Fruit fly (Drosophila melanogaster) whole organism, embryonic: ENCODE data around the gene Tnpo.

Experiments used
- Aef1 ChIP-seq: fragments of 200-800 bp; sonication (Bioruptor generic); IDR thresholded peaks from 3 replicates; pipeline ENCODE4 v1.3.6; 2022; ENCODE audit warnings: missing biosample characterization, missing genetic modification characterization
- CG12219 ChIP-seq: fragments of 200-800 bp; sonication (Bioruptor generic); optimal IDR thresholded peaks from 3 replicates; lab custom pipeline; 2018; ENCODE audit warnings: missing biosample characterization, mild to moderate bottlenecking, missing genetic modification characterization
- CG1233 ChIP-seq: fragments of 200-800 bp; sonication (Bioruptor generic); optimal IDR thresholded peaks from 4 replicates; lab custom pipeline; 2018; ENCODE audit warnings: missing biosample characterization, mild to moderate bottlenecking, missing genetic modification characterization
- CG17328 ChIP-seq: fragments of 200-800 bp; sonication (Bioruptor generic); IDR thresholded peaks from 2 replicates; pipeline ENCODE4 v1.3.6; 2022; ENCODE audit warnings: missing biosample characterization, missing genetic modification characterization
- CG17359 ChIP-seq: fragments of 200-800 bp; sonication (Bioruptor generic); optimal IDR thresholded peaks from 3 replicates; lab custom pipeline; 2018; ENCODE audit warnings: missing biosample characterization, mild to moderate bottlenecking, missing genetic modification characterization, moderate library complexity
- CG17612 ChIP-seq: fragments of 200-800 bp; sonication (Bioruptor generic); IDR thresholded peaks from 2 replicates; pipeline ENCODE4 v1.3.6; 2022; ENCODE audit warnings: missing biosample characterization, missing genetic modification characterization
- CG17802 ChIP-seq: fragments of 200-800 bp; sonication (Bioruptor generic); optimal IDR thresholded peaks from 2 replicates; lab custom pipeline; 2018; ENCODE audit warnings: missing biosample characterization, mild to moderate bottlenecking, missing genetic modification characterization, moderate library complexity
- CG17829 ChIP-seq: fragments of 200-800 bp; optimal IDR thresholded peaks from 2 replicates; lab custom pipeline; 2019; ENCODE audit warnings: missing biosample characterization, mild to moderate bottlenecking, missing genetic modification characterization, moderate library complexity
- CG18262 ChIP-seq: fragments of 200-800 bp; optimal IDR thresholded peaks from 3 replicates; lab custom pipeline; 2019; ENCODE audit warnings: missing biosample characterization, mild to moderate bottlenecking, missing genetic modification characterization, moderate library complexity
- CG18619 ChIP-seq: fragments of 200-800 bp; sonication (Bioruptor generic); optimal IDR thresholded peaks from 3 replicates; lab custom pipeline; 2017; ENCODE audit warnings: missing biosample characterization, mild to moderate bottlenecking, missing genetic modification characterization
- CG2202 ChIP-seq: fragments of 200-800 bp; sonication (Bioruptor generic); optimal IDR thresholded peaks from 2 replicates; lab custom pipeline; 2018; ENCODE audit warnings: missing biosample characterization, mild to moderate bottlenecking, missing genetic modification characterization
- CG2678 ChIP-seq: fragments of 200-800 bp; sonication (Bioruptor generic); optimal IDR thresholded peaks from 3 replicates; lab custom pipeline; 2019; ENCODE audit warnings: missing biosample characterization, mild to moderate bottlenecking, missing genetic modification characterization, moderate library complexity
- CG4820 ChIP-seq: fragments of 200-800 bp; sonication (Bioruptor generic); optimal IDR thresholded peaks from 3 replicates; lab custom pipeline; 2016; ENCODE audit warnings: missing biosample characterization, missing genetic modification characterization
- CG7271 ChIP-seq: fragments of 200-800 bp; sonication (Bioruptor generic); optimal IDR thresholded peaks from 2 replicates; lab custom pipeline; 2018; ENCODE audit warnings: missing biosample characterization, mild to moderate bottlenecking, missing genetic modification characterization, moderate library complexity
- CG7839 ChIP-seq: fragments of 200-800 bp; sonication (Bioruptor generic); optimal IDR thresholded peaks from 3 replicates; lab custom pipeline; 2018; ENCODE audit warnings: missing biosample characterization, mild to moderate bottlenecking, missing genetic modification characterization, moderate library complexity
- CG8290 ChIP-seq, 3 experiments: fragments of 200-800 bp; sonication (Bioruptor generic); optimal IDR thresholded peaks; 2 replicates each; lab custom pipeline; 2016 to 2019; ENCODE audit warnings: missing biosample characterization in 3 of 3, missing genetic modification characterization in 3 of 3, mild to moderate bottlenecking in 2 of 3, moderate library complexity in 1 of 3
- CG9609 ChIP-seq: fragments of 200-800 bp; sonication (Bioruptor generic); optimal IDR thresholded peaks from 3 replicates; lab custom pipeline; 2016; ENCODE audit warnings: missing biosample characterization, missing genetic modification characterization
- CG9727 ChIP-seq: fragments of 200-800 bp; sonication (Bioruptor generic); optimal IDR thresholded peaks from 3 replicates; lab custom pipeline; 2017; ENCODE audit warnings: missing biosample characterization, mild to moderate bottlenecking, missing genetic modification characterization
- CHES-1-like ChIP-seq: fragments of 200-800 bp; sonication (Bioruptor generic); optimal IDR thresholded peaks from 2 replicates; lab custom pipeline; 2016; ENCODE audit warnings: missing biosample characterization, missing genetic modification characterization
- D ChIP-seq, 2 experiments: fragments of 200-800 bp in 1 of 2; fragments of >200 bp in 1 of 2; sonication (Bioruptor generic) in 1 of 2; optimal IDR thresholded peaks; 2 replicates in 1 of 2; 3 replicates in 1 of 2; lab custom pipeline; 2017; ENCODE audit warnings: mild to moderate bottlenecking in 1 of 2, missing biosample characterization in 1 of 2, missing genetic modification characterization in 1 of 2, missing genetic modification reagents in 1 of 2
- Dbx ChIP-seq: fragments of 200-800 bp; sonication (Bioruptor generic); IDR thresholded peaks from 3 replicates; pipeline ENCODE4 v1.3.6; 2022; ENCODE audit warnings: missing biosample characterization, missing genetic modification characterization
- Mad ChIP-seq: fragments of 200-800 bp; sonication (Bioruptor generic); optimal IDR thresholded peaks from 2 replicates; lab custom pipeline; 2016; ENCODE audit warnings: missing biosample characterization, missing genetic modification characterization
- Max ChIP-seq: fragments of 200-800 bp; sonication (Bioruptor generic); optimal IDR thresholded peaks from 2 replicates; lab custom pipeline; 2016; ENCODE audit warnings: missing biosample characterization, mild to moderate bottlenecking, missing genetic modification characterization
- Nf-YC ChIP-seq: fragments of 200-800 bp; optimal IDR thresholded peaks from 3 replicates; lab custom pipeline; 2019; ENCODE audit warnings: missing biosample characterization, mild to moderate bottlenecking, missing genetic modification characterization, moderate library complexity
- Oli ChIP-seq: fragments of 200-800 bp; sonication (Bioruptor generic); optimal IDR thresholded peaks from 2 replicates; lab custom pipeline; 2018; ENCODE audit warnings: missing biosample characterization, mild to moderate bottlenecking, missing genetic modification characterization, moderate library complexity
- Optix ChIP-seq: fragments of 200-800 bp; sonication (Bioruptor generic); IDR thresholded peaks from 3 replicates; pipeline ENCODE4 v1.3.6; 2022; ENCODE audit warnings: missing biosample characterization, missing genetic modification characterization
- Rx ChIP-seq: fragments of 200-800 bp; sonication (Bioruptor generic); IDR thresholded peaks from 2 replicates; pipeline ENCODE4 v1.3.6; 2022; ENCODE audit warnings: missing biosample characterization, missing genetic modification characterization
- Sox102F ChIP-seq: fragments of 200-800 bp; sonication (Bioruptor generic); optimal IDR thresholded peaks from 2 replicates; lab custom pipeline; 2018; ENCODE audit warnings: missing biosample characterization, mild to moderate bottlenecking, missing genetic modification characterization, moderate library complexity
- Xrp1 ChIP-seq: fragments of 200-800 bp; sonication (Bioruptor generic); IDR thresholded peaks from 2 replicates; pipeline ENCODE4 v1.3.6; 2022; ENCODE audit warnings: missing biosample characterization, missing genetic modification characterization
- ab ChIP-seq: fragments of 200-800 bp; sonication (Bioruptor generic); optimal IDR thresholded peaks from 2 replicates; lab custom pipeline; 2016; ENCODE audit warnings: missing biosample characterization, missing genetic modification characterization
- cato ChIP-seq: fragments of 200-800 bp; sonication (Bioruptor generic); optimal IDR thresholded peaks from 2 replicates; lab custom pipeline; 2016; ENCODE audit warnings: missing biosample characterization, missing genetic modification characterization, borderline replicate concordance
- cg ChIP-seq: fragments of 200-800 bp; sonication (Bioruptor generic); optimal IDR thresholded peaks from 3 replicates; lab custom pipeline; 2019; ENCODE audit warnings: missing biosample characterization, mild to moderate bottlenecking, missing genetic modification characterization, moderate library complexity
- eyg ChIP-seq: fragments of 200-800 bp; sonication (Bioruptor generic); optimal IDR thresholded peaks from 3 replicates; lab custom pipeline; 2016; ENCODE audit warnings: missing biosample characterization, missing genetic modification characterization
- fd64A ChIP-seq: fragments of 200-800 bp; sonication (Bioruptor generic); optimal IDR thresholded peaks from 3 replicates; lab custom pipeline; 2018; ENCODE audit warnings: missing biosample characterization, mild to moderate bottlenecking, missing genetic modification characterization
- gcm2 ChIP-seq: fragments of 200-800 bp; sonication (Bioruptor generic); optimal IDR thresholded peaks from 2 replicates; lab custom pipeline; 2016; ENCODE audit warnings: missing biosample characterization, missing genetic modification characterization
- grau ChIP-seq: fragments of 200-800 bp; optimal IDR thresholded peaks from 3 replicates; lab custom pipeline; 2019; ENCODE audit warnings: missing biosample characterization, mild to moderate bottlenecking, missing genetic modification characterization, moderate library complexity
- gsb-n ChIP-seq: fragments of 200-800 bp; sonication (Bioruptor generic); optimal IDR thresholded peaks from 3 replicates; lab custom pipeline; 2018; ENCODE audit warnings: missing biosample characterization, mild to moderate bottlenecking, missing genetic modification characterization
- hkb ChIP-seq, 2 experiments: fragments of 200-800 bp in 1 of 2; fragments of >200 bp in 1 of 2; sonication (Bioruptor generic) in 1 of 2; IDR thresholded peaks in 1 of 2; optimal IDR thresholded peaks in 1 of 2; 2 replicates each; pipeline versions ENCODE4 v1.3.6 to Lab custom; 2017 to 2022; ENCODE audit warnings: missing biosample characterization in 1 of 2, missing genetic modification characterization in 1 of 2
- lbe ChIP-seq: fragments of 200-800 bp; sonication (Bioruptor generic); optimal IDR thresholded peaks from 2 replicates; lab custom pipeline; 2016; ENCODE audit warnings: missing biosample characterization, mild to moderate bottlenecking, missing genetic modification characterization
- pb ChIP-seq: fragments of 200-800 bp; sonication (Bioruptor generic); optimal IDR thresholded peaks from 3 replicates; lab custom pipeline; 2016; ENCODE audit warnings: missing biosample characterization, missing genetic modification characterization
- scrt ChIP-seq: fragments of 200-800 bp; sonication (Bioruptor generic); optimal IDR thresholded peaks from 2 replicates; lab custom pipeline; 2018; ENCODE audit warnings: missing biosample characterization, mild to moderate bottlenecking, missing genetic modification characterization, moderate library complexity
- sr ChIP-seq: fragments of 200-800 bp; sonication (Bioruptor generic); IDR thresholded peaks from 3 replicates; pipeline ENCODE4 v1.3.6; 2022; ENCODE audit warnings: missing biosample characterization, missing genetic modification characterization
- tup ChIP-seq: fragments of 200-800 bp; sonication (Bioruptor generic); optimal IDR thresholded peaks from 2 replicates; lab custom pipeline; 2016; ENCODE audit warnings: missing biosample characterization, mild to moderate bottlenecking, missing genetic modification characterization, moderate library complexity
- tx ChIP-seq: fragments of 200-800 bp; sonication (Bioruptor generic); optimal IDR thresholded peaks from 2 replicates; lab custom pipeline; 2016; ENCODE audit warnings: missing biosample characterization, missing genetic modification characterization
- wor ChIP-seq: fragments of 200-800 bp; sonication (Bioruptor generic); IDR thresholded peaks from 2 replicates; pipeline ENCODE4 v1.3.6; 2022; ENCODE audit warnings: missing biosample characterization, missing genetic modification characterization
- zf30C ChIP-seq: fragments of 200-800 bp; sonication (Bioruptor generic); optimal IDR thresholded peaks from 3 replicates; lab custom pipeline; 2018; ENCODE audit warnings: missing biosample characterization, mild to moderate bottlenecking, missing genetic modification characterization

The Tnpo gene

dm6 chr3L:6188995-6189927 is 4.0 kb upstream of the Tnpo start, which contains the start of the genes D19A and CG7386 (continued):
- TF ChIP-seq CG17359 (tag; lab: Kevin White, UChicago) (peak; percentile 44), fd64A (GFP tag; lab: Kevin White, UChicago) (no peak), CG7271 (tag; lab: Kevin White, UChicago) (no peak), Max (GFP tag; lab: Kevin White, UChicago) (peak; percentile 31), CG17612 (no peak), Rx (GFP tag; lab: Robert Waterston, UW) (peak; percentile 44; the same call in 1 of the 2 replicates), Nf-YC (tag; lab: Kevin White, UChicago) (peak; percentile 63), lbe (GFP tag; lab: Kevin White, UChicago) (peak; percentile 2), CG9727 (GFP tag; lab: Kevin White, UChicago) (peak; percentile 29), sr (GFP tag; lab: Robert Waterston, UW) (0 out of 3 replicates have a peak, but pooled peaks have one; percentile 8), CG12219 (peak; percentile 42), cato (no peak), CG17802 (tag; lab: Kevin White, UChicago) (no peak), Mad (peak; percentile 16), CG7839 (tag; lab: Kevin White, UChicago) (peak; percentile 61), D (optimal IDR thresholded peaks at IDR 0.05; lab: Kevin White, UChicago) (no peak), D (GFP tag; optimal IDR thresholded peaks at IDR 0.05; lab: Kevin White, UChicago) (peak; percentile 14), Dbx (GFP tag; lab: Robert Waterston, UW) (peak; percentile 79), zf30C (peak; percentile 87), CHES-1-like (GFP tag; lab: Kevin White, UChicago) (peak; percentile 22), grau (peak; percentile 49), Xrp1 (GFP tag; lab: Robert Waterston, UW) (peak; percentile 70), pb (peak; percentile 46), tup (GFP tag; lab: Kevin White, UChicago) (peak; percentile 5), cg (GFP tag; lab: Kevin White, UChicago) (peak; percentile 24), CG4820 (GFP tag; lab: Kevin White, UChicago) (peak; percentile 13), gcm2 (GFP tag; lab: Kevin White, UChicago) (peak; percentile 49), Aef1 (GFP tag; lab: Robert Waterston, UW) (peak; percentile 45), Oli (tag; lab: Kevin White, UChicago) (peak; percentile 11), CG1233 (GFP tag; lab: Kevin White, UChicago) (peak; percentile 41), eyg (no peak), ab (GFP tag; lab: Kevin White, UChicago) (peak; percentile 52), CG9609 (GFP tag; lab: Kevin White, UChicago) (peak; percentile 45), Sox102F (peak; percentile 58), hkb (optimal IDR thresholded peaks at IDR 0.05; lab: Kevin White, UChicago) (no peak), hkb (GFP tag; IDR thresholded peaks at IDR 0.05; lab: Robert Waterston, UW) (peak; percentile 37; the same call in 1 of the 2 replicates), CG18262 (tag; lab: Kevin White, UChicago) (peak; percentile 62), CG17328 (peak; percentile 54), CG2202 (tag; lab: Kevin White, UChicago) (no peak), scrt (GFP tag; lab: Kevin White, UChicago) (peak; percentile 8), CG18619 (peak; percentile 12), Optix (GFP tag; lab: Robert Waterston, UW) (peak; percentile 61), tx (GFP tag; lab: Kevin White, UChicago) (peak; percentile 1), wor (GFP tag; lab: Robert Waterston, UW) (peak; percentile 42; the same call in 1 of the 2 replicates), CG17829 (tag; lab: Kevin White, UChicago) (peak; percentile 64), CG2678 (tag; lab: Kevin White, UChicago) (peak; percentile 71), CG8290 (GFP tag; optimal IDR thresholded peaks at IDR 0.05; lab: Kevin White, UChicago) (peak; percentile 4), CG8290 (tag; optimal IDR thresholded peaks at IDR 0.05; lab: Kevin White, UChicago) (peak in 1 of 2 experiments; percentile 86), gsb-n (tag; lab: Kevin White, UChicago) (peak; percentile 51)
